Worm (Caenorhabditis elegans) whole organism, midembryonic: Measurements from ENCODE around the gene cutl-28.

Source experiments
- T22C8.4 ChIP-seq: fragments of 200-800 bp; sonication (Bioruptor generic); IDR thresholded peaks from 2 replicates; pipeline ENCODE4 v1.3.6; 2022; ENCODE audit warnings: missing genetic modification characterization, missing compliant biosample characterization
- cog-1 ChIP-seq: sonication (generic microtip); optimal IDR thresholded peaks from 2 replicates; lab custom pipeline; 2016; ENCODE audit warnings: missing genetic modification characterization, missing compliant biosample characterization
- flt-1 ChIP-seq: fragments of 200-800 bp; sonication (Bioruptor generic); IDR thresholded peaks from 2 replicates; pipeline ENCODE4 v1.3.6; 2022; ENCODE audit warnings: missing genetic modification characterization, missing compliant biosample characterization
- klf-2 ChIP-seq: fragments of 200-800 bp; sonication (Bioruptor generic); conservative IDR thresholded peaks from 2 replicates; pipeline ENCODE4 v1.3.6; 2022; ENCODE audit warnings: missing genetic modification reagents, missing genetic modification characterization, missing compliant biosample characterization
- tab-1 ChIP-seq: fragments of 200-800 bp; sonication (Bioruptor generic); IDR thresholded peaks from 2 replicates; pipeline ENCODE4 v1.3.6; 2022; ENCODE audit warnings: missing genetic modification characterization, missing compliant biosample characterization
- ztf-23 ChIP-seq: fragments of 200-800 bp; sonication (Bioruptor generic); IDR thresholded peaks from 2 replicates; pipeline ENCODE4 v1.3.6; 2022; ENCODE audit warnings: missing genetic modification reagents, missing genetic modification characterization, missing compliant biosample characterization
- ztf-29 ChIP-seq: fragments of 200-800 bp; sonication (Bioruptor generic); IDR thresholded peaks from 2 replicates; pipeline ENCODE4 v1.3.6; 2022; ENCODE audit warnings: missing genetic modification reagents, missing genetic modification characterization, missing compliant biosample characterization

DNA sequence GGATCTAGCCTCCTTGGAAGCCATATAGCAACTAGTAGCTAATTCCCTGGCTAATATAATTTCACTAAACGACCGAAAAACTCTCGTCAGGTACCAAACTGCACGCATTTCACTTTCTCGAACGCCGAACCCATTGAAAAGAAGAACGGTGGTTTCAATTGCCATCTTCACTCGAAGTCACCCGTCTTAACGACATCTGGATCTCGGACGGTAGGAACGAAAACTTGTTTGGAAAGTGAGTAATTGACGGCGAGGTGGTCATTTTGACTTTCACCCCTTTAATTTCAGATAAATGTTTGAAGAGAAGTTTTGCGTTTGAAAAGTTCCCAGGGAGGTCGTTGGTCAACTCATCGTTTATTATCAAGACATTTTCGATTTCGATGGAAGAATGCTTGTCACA, 451 bp downstream of the cutl-28 start:
- no peak for TF ChIP-seq T22C8.4 (GFP tag; lab: Robert Waterston, UW)
- no peak for TF ChIP-seq ztf-29
- TF ChIP-seq tab-1, result no peak
- TF ChIP-seq flt-1 (GFP tag; lab: Robert Waterston, UW), result no peak
- no peak for TF ChIP-seq klf-2 (GFP tag; lab: Robert Waterston, UW)
- no peak for TF ChIP-seq ztf-23 (GFP tag; lab: Robert Waterston, UW)
- no peak for TF ChIP-seq cog-1
